Fruit fly (Drosophila melanogaster) whole organism, wandering third instar larva: ENCODE measurements around the gene CG12182.

Experiments
- Abd-B ChIP-seq: fragments of >200 bp; optimal IDR thresholded peaks from 2 replicates; lab custom pipeline; 2017; ENCODE audit warnings: missing biosample characterization, missing genetic modification characterization
- CG32264 ChIP-seq: fragments of 200-800 bp; sonication (Bioruptor generic); optimal IDR thresholded peaks from 2 replicates; lab custom pipeline; 2016; ENCODE audit warnings: missing biosample characterization, missing genetic modification characterization
- CG9705 ChIP-seq: fragments of 200-800 bp; sonication (Bioruptor generic); optimal IDR thresholded peaks from 2 replicates; lab custom pipeline; 2018; ENCODE audit warnings: missing biosample characterization, mild to moderate bottlenecking, missing genetic modification characterization
- CrebA ChIP-seq: fragments of 200-800 bp; sonication (Bioruptor generic); optimal IDR thresholded peaks from 2 replicates; lab custom pipeline; 2016; ENCODE audit warnings: missing biosample characterization, mild to moderate bottlenecking, missing genetic modification characterization, borderline replicate concordance
- Dfd ChIP-seq: fragments of >200 bp; optimal IDR thresholded peaks from 2 replicates; lab custom pipeline; 2017; ENCODE audit warnings: missing biosample characterization, missing genetic modification characterization
- Dif ChIP-seq: fragments of 200-275, 200-300 bp; sonication (Bioruptor generic); optimal IDR thresholded peaks from 2 replicates; lab custom pipeline; 2018; ENCODE audit warnings: missing biosample characterization, missing genetic modification characterization; ENCODE audit not compliant: partially characterized antibody
- GATAd ChIP-seq: sonication (Bioruptor generic); optimal IDR thresholded peaks from 2 replicates; lab custom pipeline; 2016; ENCODE audit warnings: missing biosample characterization, missing genetic modification characterization
- HLH106 ChIP-seq: fragments of 200-800 bp; optimal IDR thresholded peaks from 3 replicates; lab custom pipeline; 2019; ENCODE audit warnings: missing biosample characterization, mild to moderate bottlenecking, missing genetic modification characterization, moderate library complexity
- Hnf4 ChIP-seq: fragments of 200-800 bp; sonication (Bioruptor generic); optimal IDR thresholded peaks from 2 replicates; lab custom pipeline; 2016; ENCODE audit warnings: missing biosample characterization, mild to moderate bottlenecking, missing genetic modification characterization
- Hr78 ChIP-seq: fragments of >200 bp; optimal IDR thresholded peaks from 2 replicates; lab custom pipeline; 2017; ENCODE audit warnings: missing biosample characterization, missing genetic modification characterization
- Hr83 ChIP-seq: fragments of 200-300 bp; sonication (Bioruptor generic); optimal IDR thresholded peaks from 2 replicates; lab custom pipeline; 2016; ENCODE audit warnings: missing biosample characterization, mild to moderate bottlenecking, missing genetic modification characterization, moderate library complexity; ENCODE audit not compliant: poor library complexity, severe bottlenecking
- Jra ChIP-seq: sonication (Bioruptor generic); optimal IDR thresholded peaks from 2 replicates; lab custom pipeline; 2016; ENCODE audit warnings: missing biosample characterization, missing genetic modification characterization
- Mio ChIP-seq: sonication (Bioruptor generic); optimal IDR thresholded peaks from 2 replicates; lab custom pipeline; 2016; ENCODE audit warnings: missing biosample characterization, missing genetic modification characterization
- Myc ChIP-seq: fragments of >200 bp; optimal IDR thresholded peaks from 2 replicates; lab custom pipeline; 2017
- N ChIP-seq: fragments of >200 bp; optimal IDR thresholded peaks from 2 replicates; lab custom pipeline; 2018; ENCODE audit warnings: missing biosample characterization, missing external identifiers, missing genetic modification characterization
- OdsH ChIP-seq: fragments of 200-800 bp; sonication (Bioruptor generic); optimal IDR thresholded peaks from 2 replicates; lab custom pipeline; 2016; ENCODE audit warnings: missing biosample characterization, mild to moderate bottlenecking, missing genetic modification characterization
- Rel ChIP-seq, 2 experiments: fragments of 200-800 bp; sonication (Bioruptor generic) in 1 of 2; optimal IDR thresholded peaks; 2 replicates in 1 of 2; 3 replicates in 1 of 2; lab custom pipeline; 2016 to 2019; ENCODE audit warnings: mild to moderate bottlenecking in 2 of 2, missing biosample characterization in 2 of 2, missing genetic modification characterization in 2 of 2, moderate library complexity in 1 of 2
- Sp1 ChIP-seq: fragments of 200-800 bp; sonication (Bioruptor generic); optimal IDR thresholded peaks from 3 replicates; lab custom pipeline; 2019; ENCODE audit warnings: missing biosample characterization, mild to moderate bottlenecking, missing genetic modification characterization, moderate library complexity
- Vsx2 ChIP-seq: fragments of 200-300, 225-300 bp; sonication (Bioruptor generic); optimal IDR thresholded peaks from 2 replicates; lab custom pipeline; 2018; ENCODE audit warnings: missing biosample characterization, missing genetic modification characterization; ENCODE audit not compliant: partially characterized antibody
- br ChIP-seq: fragments of 200-800 bp; sonication (Bioruptor generic); optimal IDR thresholded peaks from 2 replicates; lab custom pipeline; 2016; ENCODE audit warnings: missing biosample characterization, missing genetic modification characterization
- brk ChIP-seq: fragments of 200-800 bp; sonication (Bioruptor generic); optimal IDR thresholded peaks from 2 replicates; lab custom pipeline; 2016; ENCODE audit warnings: missing biosample characterization, mild to moderate bottlenecking, missing genetic modification characterization
- dmrt93B ChIP-seq: fragments of 200-800 bp; sonication (Bioruptor generic); optimal IDR thresholded peaks from 2 replicates; lab custom pipeline; 2018; ENCODE audit warnings: missing biosample characterization, mild to moderate bottlenecking, missing genetic modification characterization
- dsf ChIP-seq: sonication (Bioruptor generic); optimal IDR thresholded peaks from 2 replicates; lab custom pipeline; 2016; ENCODE audit warnings: missing biosample characterization, missing genetic modification characterization, borderline replicate concordance
- ey ChIP-seq: fragments of 200-800 bp; sonication (Bioruptor generic); optimal IDR thresholded peaks from 2 replicates; lab custom pipeline; 2016; ENCODE audit warnings: missing biosample characterization, missing genetic modification characterization
- foxo ChIP-seq, 2 experiments: fragments of 200-800 bp; sonication (Bioruptor generic); optimal IDR thresholded peaks; 2 replicates in 1 of 2; 3 replicates in 1 of 2; lab custom pipeline; 2016 to 2017; ENCODE audit warnings: missing biosample characterization in 2 of 2, missing genetic modification characterization in 2 of 2
- fru ChIP-seq: fragments of 200-800 bp; sonication (Bioruptor generic); optimal IDR thresholded peaks from 3 replicates; lab custom pipeline; 2016; ENCODE audit warnings: missing biosample characterization, mild to moderate bottlenecking, missing genetic modification characterization
- h ChIP-seq: fragments of 200-800 bp; sonication (Bioruptor generic); optimal IDR thresholded peaks from 3 replicates; lab custom pipeline; 2016; ENCODE audit warnings: missing biosample characterization, mild to moderate bottlenecking, missing genetic modification characterization
- jim ChIP-seq: fragments of 175-275, 200-325 bp; sonication (Bioruptor generic); optimal IDR thresholded peaks from 2 replicates; lab custom pipeline; 2016; ENCODE audit warnings: missing biosample characterization, mild to moderate bottlenecking, missing genetic modification characterization
- lola ChIP-seq: fragments of >200 bp; optimal IDR thresholded peaks from 2 replicates; lab custom pipeline; 2017; ENCODE audit warnings: missing biosample characterization, missing genetic modification characterization
- pan ChIP-seq: fragments of >200 bp; optimal IDR thresholded peaks from 2 replicates; lab custom pipeline; 2017
- psq ChIP-seq: fragments of 200-800 bp; sonication (Bioruptor generic); optimal IDR thresholded peaks from 3 replicates; lab custom pipeline; 2017; ENCODE audit warnings: missing biosample characterization, mild to moderate bottlenecking, missing genetic modification characterization, moderate library complexity
- rgr ChIP-seq: fragments of 200-800 bp; sonication (Bioruptor generic); optimal IDR thresholded peaks from 3 replicates; lab custom pipeline; 2016; ENCODE audit warnings: missing biosample characterization, mild to moderate bottlenecking, missing genetic modification characterization
- sage ChIP-seq: fragments of 200-800 bp; sonication (Bioruptor generic); optimal IDR thresholded peaks from 2 replicates; lab custom pipeline; 2016; ENCODE audit warnings: missing biosample characterization, mild to moderate bottlenecking, missing genetic modification characterization
- sv ChIP-seq: fragments of 200-800 bp; sonication (Bioruptor generic); optimal IDR thresholded peaks from 3 replicates; lab custom pipeline; 2016; ENCODE audit warnings: missing biosample characterization, missing genetic modification characterization
- usp ChIP-seq: fragments of >200 bp; optimal IDR thresholded peaks from 2 replicates; lab custom pipeline; 2017; ENCODE audit warnings: missing biosample characterization, missing genetic modification characterization
- woc ChIP-seq: sonication (Bioruptor generic); optimal IDR thresholded peaks from 2 replicates; lab custom pipeline; 2016; ENCODE audit warnings: missing biosample characterization, mild to moderate bottlenecking, missing genetic modification characterization

The CG12182 gene

DNA sequence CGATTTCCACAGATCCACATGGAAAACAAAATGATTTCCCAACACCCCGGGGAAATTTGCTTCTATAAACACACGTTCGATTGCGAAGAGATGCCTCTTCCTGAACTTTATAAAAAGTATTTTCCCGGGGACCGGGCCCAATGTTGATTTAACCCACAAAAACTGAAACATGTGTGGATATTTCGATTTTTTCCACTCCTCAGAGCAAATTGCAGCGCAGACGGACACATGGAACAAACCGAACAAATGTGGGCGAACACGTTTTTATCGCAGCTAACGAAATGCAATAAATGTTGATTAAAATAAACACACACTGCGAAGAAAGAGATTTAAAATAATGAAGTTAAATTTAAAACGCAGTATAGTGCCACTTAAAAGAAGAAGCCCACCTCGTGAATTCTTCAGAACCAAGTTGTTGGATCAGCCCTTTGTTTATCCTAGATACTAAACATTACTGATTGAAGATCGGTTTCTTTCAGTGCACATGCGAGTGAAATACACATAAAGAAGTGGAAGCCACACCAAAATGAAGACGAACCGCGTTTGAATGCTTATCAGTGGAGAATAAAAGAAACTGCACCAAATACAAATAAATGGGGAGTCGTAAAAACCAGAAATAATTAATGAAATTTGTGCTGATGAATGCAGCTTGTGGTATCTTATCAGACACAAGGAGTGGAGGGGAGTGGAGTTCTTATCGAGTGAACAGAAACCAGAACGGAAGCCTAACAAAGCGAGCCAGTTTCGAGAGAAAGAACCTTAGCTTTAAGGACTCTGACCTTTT lies 16.4 kb downstream of the CG12182 start (continued):
- TF ChIP-seq pan (lab: Kevin White, UChicago) (no peak), Mio (peak; percentile 43), jim (GFP tag; lab: Kevin White, UChicago) (no peak), rgr (GFP tag; lab: Kevin White, UChicago) (peak; percentile 91), GATAd (no peak)
- TF ChIP-seq, all 38 proteins: peak for 23

DNA sequence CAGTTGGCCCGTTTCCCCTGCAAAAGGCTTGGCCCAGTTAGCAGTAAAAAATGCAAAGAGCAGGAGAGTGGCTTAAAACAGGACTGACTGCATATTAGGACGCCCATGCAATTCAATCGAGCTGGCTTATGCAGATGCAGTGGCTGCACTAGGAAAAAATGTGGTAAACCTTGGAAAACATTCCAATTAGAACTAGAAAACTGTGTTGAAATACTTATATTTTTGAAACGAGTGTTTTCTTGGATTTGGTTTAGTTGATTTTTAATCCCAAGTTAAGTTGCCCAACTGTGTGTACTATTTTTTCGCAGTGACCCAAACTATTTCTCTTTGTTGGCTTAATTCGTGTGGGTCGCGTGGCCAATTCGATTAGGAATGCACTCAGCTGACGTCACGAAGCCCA lies 17.1 kb downstream of the CG12182 start:
- no peak for TF ChIP-seq CrebA (GFP tag; lab: Kevin White, UChicago)
- TF ChIP-seq CG32264 (GFP tag; lab: Kevin White, UChicago), result no peak
- TF ChIP-seq jim (GFP tag; lab: Kevin White, UChicago), result no peak
- TF ChIP-seq Abd-B (GFP tag; lab: Kevin White, UChicago), result no peak
- TF ChIP-seq woc (GFP tag; lab: Kevin White, UChicago), result no peak
- TF ChIP-seq lola (GFP tag; lab: Kevin White, UChicago), result no peak
- TF ChIP-seq Rel (GFP tag; optimal IDR thresholded peaks at IDR 0.05; lab: Kevin White, UChicago), result no peak
- no peak for TF ChIP-seq Rel (tag; optimal IDR thresholded peaks at IDR 0.05; lab: Kevin White, UChicago)
- no peak for TF ChIP-seq HLH106 (tag; lab: Kevin White, UChicago)
- no peak for TF ChIP-seq pan (lab: Kevin White, UChicago)
- no peak for TF ChIP-seq dsf
- no peak for TF ChIP-seq Hr78
- TF ChIP-seq, all 38 proteins: peak for 0

DNA sequence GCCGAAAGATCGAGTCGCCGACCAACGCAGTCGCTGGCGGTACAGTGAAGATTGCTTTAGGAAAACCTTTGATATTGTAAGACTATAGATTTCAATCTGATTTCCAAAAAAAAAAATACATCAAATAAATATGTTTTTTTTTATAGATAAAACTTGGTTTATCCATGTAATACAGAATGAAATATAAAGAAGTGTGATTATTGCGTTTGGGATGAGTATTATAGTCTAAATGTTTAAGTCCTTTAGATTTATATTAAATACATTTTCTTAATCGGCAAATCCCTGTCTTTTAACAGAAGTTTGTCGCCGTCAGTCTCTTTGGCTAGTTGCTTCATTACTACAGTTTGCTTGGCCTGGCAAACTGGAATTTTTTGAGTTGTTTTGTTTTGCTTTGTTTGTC lies 17.5 kb downstream of the CG12182 start:
- TF ChIP-seq HLH106 (tag; lab: Kevin White, UChicago) (no peak), rgr (GFP tag; lab: Kevin White, UChicago) (no peak), Hr83 (no peak), ey (GFP tag; lab: Kevin White, UChicago) (no peak), woc (GFP tag; lab: Kevin White, UChicago) (no peak), GATAd (no peak), Hnf4 (no peak), pan (lab: Kevin White, UChicago) (no peak), usp (GFP tag; lab: Kevin White, UChicago) (no peak)

DNA sequence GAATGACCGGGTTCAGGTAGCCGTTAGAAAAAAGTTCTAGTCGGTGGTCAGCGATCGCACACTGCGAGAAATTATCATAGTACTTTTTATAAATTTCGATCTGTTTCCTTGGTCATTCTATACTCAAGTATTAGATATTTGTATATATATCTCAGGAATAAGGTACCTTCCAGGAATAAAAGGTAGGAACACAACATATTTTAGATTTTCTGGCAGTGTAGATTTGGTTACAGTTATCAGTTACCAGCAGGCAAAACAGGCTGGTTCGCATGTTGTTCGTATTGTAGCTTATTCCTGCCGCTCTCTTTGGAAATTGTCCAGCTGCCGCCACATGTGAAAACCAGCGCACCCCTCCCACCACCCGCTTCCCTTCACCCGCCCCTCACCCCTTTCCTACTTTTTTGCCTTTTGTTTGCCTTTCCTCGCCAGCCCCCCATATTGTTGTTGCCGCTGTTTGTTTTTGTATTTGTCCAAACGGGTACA lies 18.0 kb downstream of the CG12182 start:
- TF ChIP-seq Sp1 (GFP tag; lab: Kevin White, UChicago), result peak; percentile 70
- TF ChIP-seq br (GFP tag; lab: Kevin White, UChicago), result peak; percentile 72
- peak; percentile 67 for TF ChIP-seq fru
- peak; percentile 59 for TF ChIP-seq CG32264 (GFP tag; lab: Kevin White, UChicago)
- no peak for TF ChIP-seq Hr78
- TF ChIP-seq CG9705 (GFP tag; lab: Kevin White, UChicago), result no peak
- TF ChIP-seq Hr83, result peak; percentile 4
- TF ChIP-seq foxo (GFP tag; optimal IDR thresholded peaks at IDR 0.05; lab: Kevin White, UChicago), result peak in 1 of 2 experiments; percentile 64
- peak; percentile 71 for TF ChIP-seq h (GFP tag; lab: Kevin White, UChicago)
- TF ChIP-seq HLH106 (tag; lab: Kevin White, UChicago), result peak; percentile 52
- TF ChIP-seq Dfd, result no peak
- peak; percentile 66 for TF ChIP-seq sv
- TF ChIP-seq woc (GFP tag; lab: Kevin White, UChicago), result peak; percentile 33
- TF ChIP-seq N (GFP tag; lab: Kevin White, UChicago), result no peak
- no peak for TF ChIP-seq jim (GFP tag; lab: Kevin White, UChicago)
- no peak for TF ChIP-seq Mio
- TF ChIP-seq lola (GFP tag; lab: Kevin White, UChicago), result no peak
- no peak for TF ChIP-seq Myc (lab: Kevin White, UChicago)
- TF ChIP-seq Vsx2 (GFP tag; lab: Kevin White, UChicago), result no peak
- TF ChIP-seq rgr (GFP tag; lab: Kevin White, UChicago), result peak; percentile 72
- TF ChIP-seq dmrt93B, result peak; percentile 44
- no peak for TF ChIP-seq GATAd
- TF ChIP-seq psq (GFP tag; lab: Kevin White, UChicago), result peak; percentile 69
- TF ChIP-seq Dif (GFP tag; lab: Kevin White, UChicago), result no peak
- no peak for TF ChIP-seq brk (GFP tag; lab: Kevin White, UChicago)
- peak; percentile 53 for TF ChIP-seq sage (GFP tag; lab: Kevin White, UChicago)
- no peak for TF ChIP-seq pan (lab: Kevin White, UChicago)
- no peak for TF ChIP-seq usp (GFP tag; lab: Kevin White, UChicago)
- peak; percentile 16 for TF ChIP-seq Jra
- TF ChIP-seq OdsH (GFP tag; lab: Kevin White, UChicago), result peak; percentile 57
- peak; percentile 50 for TF ChIP-seq Hnf4
- TF ChIP-seq ey (GFP tag; lab: Kevin White, UChicago), result peak; percentile 63
- TF ChIP-seq dsf, result no peak
- no peak for TF ChIP-seq CrebA (GFP tag; lab: Kevin White, UChicago)
- TF ChIP-seq Rel (GFP tag; optimal IDR thresholded peaks at IDR 0.05; lab: Kevin White, UChicago), result no peak
- no peak for TF ChIP-seq Rel (tag; optimal IDR thresholded peaks at IDR 0.05; lab: Kevin White, UChicago)
